Worm (Caenorhabditis elegans) whole organism, L4 larva: ENCODE data around the gene C26E1.2.

Experiments used
- F10B5.3 ChIP-seq: sonication (generic microtip); optimal IDR thresholded peaks from 2 replicates; lab custom pipeline; 2016; ENCODE audit warnings: mild to moderate bottlenecking, missing genetic modification characterization, missing compliant biosample characterization
- F49E8.2 ChIP-seq: sonication (generic microtip); optimal IDR thresholded peaks from 2 replicates; lab custom pipeline; 2016; ENCODE audit warnings: missing compliant biosample characterization, mild to moderate bottlenecking, missing genetic modification characterization, borderline replicate concordance
- T26A8.4 ChIP-seq: fragments of 200-800 bp; sonication (Bioruptor generic); IDR thresholded peaks from 2 replicates; pipeline ENCODE4 v1.3.6; 2022; ENCODE audit warnings: missing genetic modification characterization, missing compliant biosample characterization
- Y105C5A.15 ChIP-seq: fragments of 200-800 bp; sonication (Bioruptor generic); IDR thresholded peaks from 2 replicates; pipeline ENCODE4 v1.3.6; 2022; ENCODE audit warnings: missing genetic modification characterization, missing compliant biosample characterization
- Y5F2A.4 ChIP-seq: fragments of 200-800 bp; sonication (Bioruptor generic); optimal IDR thresholded peaks from 2 replicates; lab custom pipeline; 2018; ENCODE audit warnings: mild to moderate bottlenecking, missing genetic modification characterization, missing compliant biosample characterization
- Y75B8A.6 ChIP-seq: fragments of 200-800 bp; sonication (Bioruptor generic); IDR thresholded peaks from 2 replicates; pipeline ENCODE4 v1.3.6; 2022; ENCODE audit warnings: missing genetic modification reagents, missing genetic modification characterization, missing compliant biosample characterization
- ZK546.5 ChIP-seq, 2 experiments: sonication (generic microtip); optimal IDR thresholded peaks; 2 replicates each; lab custom pipeline; 2017; ENCODE audit warnings: missing biosample characterization in 2 of 2, missing genetic modification characterization in 2 of 2
- aly-2 ChIP-seq: sonication (generic microtip); optimal IDR thresholded peaks from 2 replicates; lab custom pipeline; 2018; ENCODE audit warnings: missing biosample characterization, missing genetic modification characterization
- arid-1 ChIP-seq: fragments of 200-800 bp; sonication (Bioruptor generic); conservative IDR thresholded peaks from 2 replicates; pipeline ENCODE4 v1.3.6; 2022; ENCODE audit warnings: missing genetic modification reagents, missing genetic modification characterization, missing compliant biosample characterization
- attf-4 ChIP-seq: sonication (generic microtip); optimal IDR thresholded peaks from 3 replicates; lab custom pipeline; 2017; ENCODE audit warnings: missing biosample characterization, missing genetic modification characterization
- ceh-20 ChIP-seq: fragments of 200-800 bp; sonication (Bioruptor generic); IDR thresholded peaks from 2 replicates; pipeline ENCODE4 v1.3.6; 2022; ENCODE audit warnings: missing genetic modification reagents, missing genetic modification characterization, missing compliant biosample characterization
- ceh-32 ChIP-seq: sonication (generic microtip); optimal IDR thresholded peaks from 2 replicates; lab custom pipeline; 2016; ENCODE audit warnings: mild to moderate bottlenecking, missing genetic modification characterization, missing compliant biosample characterization; ENCODE audit not compliant: poor library complexity
- ceh-44 ChIP-seq: fragments of 200-800 bp; sonication (Bioruptor generic); IDR thresholded peaks from 2 replicates; pipeline ENCODE4 v1.3.6; 2022; ENCODE audit warnings: missing genetic modification reagents, missing genetic modification characterization, missing compliant biosample characterization
- ces-1 ChIP-seq: fragments of 150-350 bp; sonication (generic microtip); optimal IDR thresholded peaks from 4 replicates; lab custom pipeline; 2014; ENCODE audit warnings: missing biosample characterization, missing genetic modification reagents, missing genetic modification characterization
- cey-2 ChIP-seq: sonication (generic microtip); optimal IDR thresholded peaks from 3 replicates; lab custom pipeline; 2017; ENCODE audit warnings: missing genetic modification characterization, mild to moderate bottlenecking, missing compliant biosample characterization, antibody characterized with exemption, borderline replicate concordance; ENCODE audit not compliant: insufficient read depth
- ctbp-1 ChIP-seq: fragments of 200-800 bp; sonication (Bioruptor generic); IDR thresholded peaks from 2 replicates; pipeline ENCODE4 v1.3.6; 2022; ENCODE audit warnings: missing genetic modification reagents, missing genetic modification characterization, missing compliant biosample characterization
- daf-19 ChIP-seq: fragments of 200-800 bp; sonication (Bioruptor generic); conservative IDR thresholded peaks from 2 replicates; pipeline ENCODE4 v1.3.6; 2022; ENCODE audit warnings: missing genetic modification characterization, missing compliant biosample characterization
- dmd-6 ChIP-seq: fragments of 200-800 bp; sonication (Bioruptor generic); IDR thresholded peaks from 2 replicates; pipeline ENCODE4 v1.3.6; 2022; ENCODE audit warnings: missing genetic modification reagents, missing genetic modification characterization, missing compliant biosample characterization
- dmd-8 ChIP-seq: fragments of 200-800 bp; sonication (Bioruptor generic); IDR thresholded peaks from 2 replicates; pipeline ENCODE4 v1.3.6; 2022; ENCODE audit warnings: missing genetic modification characterization, missing compliant biosample characterization
- dpl-1 ChIP-seq: fragments of 150-350 bp; optimal IDR thresholded peaks from 2 replicates; lab custom pipeline; 2014; ENCODE audit warnings: missing biosample characterization, missing genetic modification reagents, missing genetic modification characterization
- duxl-1 ChIP-seq: sonication (generic microtip); optimal IDR thresholded peaks from 2 replicates; lab custom pipeline; 2016; ENCODE audit warnings: mild to moderate bottlenecking, missing genetic modification characterization, moderate library complexity, missing compliant biosample characterization; ENCODE audit not compliant: poor library complexity
- egl-43 ChIP-seq: fragments of 200-800 bp; sonication (Bioruptor generic); IDR thresholded peaks from 2 replicates; pipeline ENCODE4 v1.3.6; 2022; ENCODE audit warnings: missing genetic modification reagents, missing genetic modification characterization, missing compliant biosample characterization
- hif-1 ChIP-seq, 2 experiments: sonication (generic microtip); optimal IDR thresholded peaks; 2 replicates each; lab custom pipeline; 2016 to 2017; ENCODE audit warnings: missing compliant biosample characterization in 2 of 2, missing genetic modification characterization in 2 of 2, missing genetic modification reagents in 2 of 2, missing genotype in 2 of 2, mild to moderate bottlenecking in 1 of 2
- hlh-11 ChIP-seq: fragments of 200-800 bp; sonication (Bioruptor generic); optimal IDR thresholded peaks from 2 replicates; lab custom pipeline; 2018; ENCODE audit warnings: mild to moderate bottlenecking, missing genetic modification characterization, missing compliant biosample characterization
- hlh-30 ChIP-seq: sonication (generic microtip); optimal IDR thresholded peaks from 2 replicates; lab custom pipeline; 2017; ENCODE audit warnings: antibody characterized with exemption, mild to moderate bottlenecking, missing genetic modification characterization, missing compliant biosample characterization; ENCODE audit not compliant: insufficient read depth
- lim-7 ChIP-seq: fragments of 200-800 bp; sonication (Bioruptor generic); IDR thresholded peaks from 2 replicates; pipeline ENCODE4 v1.3.6; 2022; ENCODE audit warnings: missing genetic modification characterization, missing compliant biosample characterization
- lin-13 ChIP-seq: fragments of 150-350 bp; optimal IDR thresholded peaks from 2 replicates; lab custom pipeline; 2014; ENCODE audit warnings: missing biosample characterization, missing genetic modification reagents, missing genetic modification characterization
- lin-39 ChIP-seq: fragments of 150-350 bp; optimal IDR thresholded peaks from 2 replicates; lab custom pipeline; 2014; ENCODE audit warnings: missing biosample characterization, missing genetic modification reagents, missing genetic modification characterization
- lsy-2 ChIP-seq, 2 experiments: fragments of 150-350 bp in 1 of 2; sonication (generic microtip) in 1 of 2; optimal IDR thresholded peaks; 2 replicates each; lab custom pipeline; 2014 to 2017; ENCODE audit warnings: missing biosample characterization in 2 of 2, missing genetic modification characterization in 2 of 2
- madf-9 ChIP-seq: fragments of 200-800 bp; sonication (Bioruptor generic); conservative IDR thresholded peaks from 2 replicates; pipeline ENCODE4 v1.3.6; 2022; ENCODE audit warnings: missing genetic modification reagents, missing genetic modification characterization, missing compliant biosample characterization
- mdl-1 ChIP-seq, 2 experiments: fragments of 150-350 bp in 1 of 2; sonication (generic microtip) in 1 of 2; optimal IDR thresholded peaks; 2 replicates each; lab custom pipeline; 2014 to 2017; ENCODE audit warnings: missing biosample characterization in 2 of 2, missing genetic modification characterization in 2 of 2
- mep-1 ChIP-seq: fragments of 150-350 bp; sonication (generic microtip); optimal IDR thresholded peaks from 3 replicates; lab custom pipeline; 2014; ENCODE audit warnings: missing biosample characterization, missing genetic modification characterization
- mes-2 ChIP-seq: sonication (generic microtip); optimal IDR thresholded peaks from 2 replicates; lab custom pipeline; 2016; ENCODE audit warnings: missing genotype, mild to moderate bottlenecking, missing genetic modification characterization, missing compliant biosample characterization; ENCODE audit not compliant: poor library complexity, severe bottlenecking
- nhr-10 ChIP-seq: fragments of 150-350 bp; optimal IDR thresholded peaks from 2 replicates; lab custom pipeline; 2014; ENCODE audit warnings: missing biosample characterization, missing genetic modification characterization
- nhr-102 ChIP-seq: sonication (generic microtip); optimal IDR thresholded peaks from 2 replicates; lab custom pipeline; 2016; ENCODE audit warnings: mild to moderate bottlenecking, missing genetic modification characterization, moderate library complexity, missing compliant biosample characterization
- nhr-111 ChIP-seq: fragments of 200-800 bp; sonication (Bioruptor generic); optimal IDR thresholded peaks from 2 replicates; lab custom pipeline; 2018; ENCODE audit warnings: mild to moderate bottlenecking, missing genetic modification characterization, missing compliant biosample characterization
- nhr-237 ChIP-seq: sonication (generic microtip); optimal IDR thresholded peaks from 2 replicates; lab custom pipeline; 2017; ENCODE audit warnings: missing biosample characterization, missing genetic modification characterization
- nhr-25 ChIP-seq: sonication (generic microtip); optimal IDR thresholded peaks from 2 replicates; lab custom pipeline; 2017; ENCODE audit warnings: missing genetic modification characterization, mild to moderate bottlenecking, missing compliant biosample characterization, antibody characterized with exemption, moderate library complexity, borderline replicate concordance; ENCODE audit not compliant: insufficient read depth
- saeg-2 ChIP-seq: fragments of 200-800 bp; sonication (Bioruptor generic); IDR thresholded peaks from 2 replicates; pipeline ENCODE4 v1.3.6; 2022; ENCODE audit warnings: missing genetic modification reagents, missing genetic modification characterization, missing compliant biosample characterization
- set-16 ChIP-seq: fragments of 200-800 bp; sonication (Bioruptor generic); IDR thresholded peaks from 2 replicates; pipeline ENCODE4 v1.3.6; 2022; ENCODE audit warnings: missing genetic modification reagents, missing genetic modification characterization, missing compliant biosample characterization
- skn-1 ChIP-seq: fragments of 150-350 bp; optimal IDR thresholded peaks from 2 replicates; lab custom pipeline; 2014; ENCODE audit warnings: missing biosample characterization, missing genetic modification characterization
- tra-1 ChIP-seq: fragments of 200-800 bp; sonication (Bioruptor generic); IDR thresholded peaks from 2 replicates; pipeline ENCODE4 v1.3.6; 2022; ENCODE audit warnings: missing genetic modification reagents, missing genetic modification characterization, missing compliant biosample characterization
- unc-130 ChIP-seq: sonication (generic microtip); optimal IDR thresholded peaks from 2 replicates; lab custom pipeline; 2016; ENCODE audit warnings: missing genetic modification reagents, missing genetic modification characterization, missing compliant biosample characterization
- unc-39 ChIP-seq: sonication (generic microtip); optimal IDR thresholded peaks from 2 replicates; lab custom pipeline; 2017; ENCODE audit warnings: missing biosample characterization, missing genetic modification characterization
- unc-62 ChIP-seq, 3 experiments: fragments of 150-350 bp in 1 of 3; sonication (generic microtip); optimal IDR thresholded peaks in 2 of 3; peaks in 1 of 3; 1 replicate in 1 of 3; 2 replicates in 2 of 3; lab custom pipeline; 2014 to 2017; ENCODE audit warnings: missing biosample characterization in 3 of 3, missing genetic modification characterization in 3 of 3, missing genetic modification reagents in 3 of 3, missing genotype in 1 of 3
- zfp-2 ChIP-seq: sonication (generic microtip); optimal IDR thresholded peaks from 2 replicates; lab custom pipeline; 2016; ENCODE audit warnings: mild to moderate bottlenecking, missing genetic modification characterization, missing compliant biosample characterization
- zip-2 ChIP-seq: fragments of 150-350 bp; optimal IDR thresholded peaks from 2 replicates; lab custom pipeline; 2014; ENCODE audit warnings: missing biosample characterization, missing genetic modification characterization

Gene C26E1.2

DNA sequence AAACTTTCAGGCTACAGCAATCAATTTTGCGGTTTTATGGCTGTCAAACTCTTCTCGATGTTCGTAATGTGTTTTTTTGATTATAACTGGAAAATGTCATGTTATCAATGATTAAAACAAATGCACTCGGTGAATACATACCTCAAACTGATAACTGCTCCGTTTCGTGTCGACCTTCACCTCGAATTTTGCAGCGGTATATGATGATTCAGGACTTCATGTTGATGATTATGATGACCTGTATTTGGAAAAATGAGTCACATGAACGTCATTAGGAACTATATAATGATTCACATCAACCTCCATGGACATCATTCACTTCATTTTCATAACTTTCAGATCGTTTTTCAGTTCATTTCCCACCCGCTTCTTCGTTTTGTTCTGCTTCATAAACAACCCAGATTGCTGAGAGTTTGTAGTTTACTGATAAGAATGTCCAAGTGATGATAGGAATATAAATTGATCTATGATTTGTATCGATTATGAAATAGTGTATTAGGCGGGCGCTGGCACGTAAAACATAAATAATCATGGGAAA lies 42.1 kb upstream of the C26E1.2 start (continued):
- TF ChIP-seq F10B5.3 (tag; lab: Kevin White, UChicago) (no peak), hif-1 (tag; optimal IDR thresholded peaks at IDR 0.05; lab: Kevin White, UChicago) (peak in 1 of 2 experiments; percentile 72), mdl-1 (tag; optimal IDR thresholded peaks at IDR 0.05; lab: Kevin White, UChicago) (peak in 1 of 2 experiments; percentile 38), nhr-111 (GFP tag; lab: Kevin White, UChicago) (no peak), egl-43 (GFP tag; lab: Robert Waterston, UW) (no peak), lim-7 (GFP tag; lab: Robert Waterston, UW) (no peak), daf-19 (GFP tag; lab: Robert Waterston, UW) (no peak), arid-1 (GFP tag; lab: Robert Waterston, UW) (no peak), ceh-44 (GFP tag; lab: Robert Waterston, UW) (no peak), nhr-25 (no peak), nhr-10 (tag; lab: Kevin White, UChicago) (no peak), madf-9 (GFP tag; lab: Robert Waterston, UW) (no peak), tra-1 (GFP tag; lab: Robert Waterston, UW) (0 out of 2 replicates have a peak, but pooled peaks have one; percentile 45), Y105C5A.15 (GFP tag; lab: Robert Waterston, UW) (no peak), dmd-6 (GFP tag; lab: Robert Waterston, UW) (peak; percentile 92), duxl-1 (tag; lab: Kevin White, UChicago) (no peak), attf-4 (tag; lab: Kevin White, UChicago) (no peak), dmd-8 (GFP tag; lab: Robert Waterston, UW) (no peak), lin-13 (GFP tag; lab: Kevin White, UChicago) (no peak), set-16 (GFP tag; lab: Robert Waterston, UW) (no peak), ZK546.5 (tag; optimal IDR thresholded peaks at IDR 0.05; lab: Kevin White, UChicago) (no peak), unc-39 (no peak), hlh-11 (tag; lab: Kevin White, UChicago) (peak; percentile 76), aly-2 (tag; lab: Kevin White, UChicago) (no peak), ceh-32 (tag; lab: Kevin White, UChicago) (no peak), nhr-102 (tag; lab: Kevin White, UChicago) (peak; percentile 23), unc-130 (GFP tag; lab: Kevin White, UChicago) (no peak), skn-1 (tag; lab: Kevin White, UChicago) (no peak), ceh-20 (GFP tag; lab: Robert Waterston, UW) (no peak), lsy-2 (tag; optimal IDR thresholded peaks at IDR 0.05; lab: Kevin White, UChicago) (peak in 1 of 2 experiments; percentile 3), F49E8.2 (tag; lab: Kevin White, UChicago) (no peak), saeg-2 (GFP tag; lab: Robert Waterston, UW) (no peak), mes-2 (no peak), mep-1 (tag; lab: Kevin White, UChicago) (no peak), ctbp-1 (GFP tag; lab: Robert Waterston, UW) (no peak), hlh-30 (no peak), nhr-237 (tag; lab: Kevin White, UChicago) (no peak), T26A8.4 (GFP tag; lab: Robert Waterston, UW) (no peak)
- TF ChIP-seq, all 104 proteins: peak for 19

DNA sequence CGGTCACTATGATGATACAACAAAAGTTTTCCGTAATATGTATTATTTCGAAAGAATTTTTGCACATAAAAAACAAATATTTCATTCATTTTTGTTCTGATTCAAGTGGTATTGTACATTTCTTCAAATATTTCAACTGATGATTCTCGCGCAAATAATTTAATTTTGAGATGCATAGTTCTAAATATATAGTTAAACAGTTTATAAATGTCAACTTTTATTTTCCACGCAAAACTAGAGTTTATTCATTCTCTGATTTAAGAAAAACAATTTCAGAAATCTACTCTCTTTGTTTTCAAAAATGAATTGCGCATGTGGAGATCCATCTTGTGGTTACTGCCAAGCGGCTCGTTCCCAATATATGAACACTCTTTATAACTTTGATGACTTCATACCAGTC lies 40.7 kb upstream of the C26E1.2 start, which contains the start of gene zip-5:
Gene zip-5, plus strand, starts transcription at position 301 of the 400 bp plus-strand sequence.
- TF ChIP-seq zfp-2: no peak
- no peak for TF ChIP-seq ces-1
- no peak for TF ChIP-seq Y75B8A.6
- no peak for TF ChIP-seq lin-39 (tag; lab: Kevin White, UChicago)
- TF ChIP-seq zip-2 (tag; lab: Kevin White, UChicago): no peak
- TF ChIP-seq Y5F2A.4 (GFP tag; lab: Kevin White, UChicago): no peak
- TF ChIP-seq cey-2 (tag; lab: Kevin White, UChicago): no peak
- TF ChIP-seq mep-1 (tag; lab: Kevin White, UChicago): no peak
- no peak for TF ChIP-seq nhr-10 (tag; lab: Kevin White, UChicago)
- TF ChIP-seq unc-62 (GFP tag; optimal IDR thresholded peaks at IDR 0.05 in 1 of 2; lab: Kevin White, UChicago): no peak
- TF ChIP-seq unc-62 (tag; optimal IDR thresholded peaks at IDR 0.05; lab: Kevin White, UChicago): no peak
- no peak for TF ChIP-seq dpl-1
- TF ChIP-seq, all 104 proteins: peak for 0
